Fruit fly (Drosophila melanogaster) whole organism, wandering third instar larva: ENCODE results near the gene AOX4.

ENCODE experiments used
- Abd-B ChIP-seq: fragments of >200 bp; optimal IDR thresholded peaks from 2 replicates; lab custom pipeline; 2017; ENCODE audit warnings: missing biosample characterization, missing genetic modification characterization
- CG32264 ChIP-seq: fragments of 200-800 bp; sonication (Bioruptor generic); optimal IDR thresholded peaks from 2 replicates; lab custom pipeline; 2016; ENCODE audit warnings: missing biosample characterization, missing genetic modification characterization
- CG9705 ChIP-seq: fragments of 200-800 bp; sonication (Bioruptor generic); optimal IDR thresholded peaks from 2 replicates; lab custom pipeline; 2018; ENCODE audit warnings: missing biosample characterization, mild to moderate bottlenecking, missing genetic modification characterization
- CrebA ChIP-seq: fragments of 200-800 bp; sonication (Bioruptor generic); optimal IDR thresholded peaks from 2 replicates; lab custom pipeline; 2016; ENCODE audit warnings: missing biosample characterization, mild to moderate bottlenecking, missing genetic modification characterization, borderline replicate concordance
- Dfd ChIP-seq: fragments of >200 bp; optimal IDR thresholded peaks from 2 replicates; lab custom pipeline; 2017; ENCODE audit warnings: missing biosample characterization, missing genetic modification characterization
- Dif ChIP-seq: fragments of 200-275, 200-300 bp; sonication (Bioruptor generic); optimal IDR thresholded peaks from 2 replicates; lab custom pipeline; 2018; ENCODE audit warnings: missing biosample characterization, missing genetic modification characterization; ENCODE audit not compliant: partially characterized antibody
- HLH106 ChIP-seq: fragments of 200-800 bp; optimal IDR thresholded peaks from 3 replicates; lab custom pipeline; 2019; ENCODE audit warnings: missing biosample characterization, mild to moderate bottlenecking, missing genetic modification characterization, moderate library complexity
- Hr78 ChIP-seq: fragments of >200 bp; optimal IDR thresholded peaks from 2 replicates; lab custom pipeline; 2017; ENCODE audit warnings: missing biosample characterization, missing genetic modification characterization
- Hr83 ChIP-seq: fragments of 200-300 bp; sonication (Bioruptor generic); optimal IDR thresholded peaks from 2 replicates; lab custom pipeline; 2016; ENCODE audit warnings: missing biosample characterization, mild to moderate bottlenecking, missing genetic modification characterization, moderate library complexity; ENCODE audit not compliant: poor library complexity, severe bottlenecking
- Jra ChIP-seq: sonication (Bioruptor generic); optimal IDR thresholded peaks from 2 replicates; lab custom pipeline; 2016; ENCODE audit warnings: missing biosample characterization, missing genetic modification characterization
- Mio ChIP-seq: sonication (Bioruptor generic); optimal IDR thresholded peaks from 2 replicates; lab custom pipeline; 2016; ENCODE audit warnings: missing biosample characterization, missing genetic modification characterization
- Myc ChIP-seq: fragments of >200 bp; optimal IDR thresholded peaks from 2 replicates; lab custom pipeline; 2017
- N ChIP-seq: fragments of >200 bp; optimal IDR thresholded peaks from 2 replicates; lab custom pipeline; 2018; ENCODE audit warnings: missing biosample characterization, missing external identifiers, missing genetic modification characterization
- OdsH ChIP-seq: fragments of 200-800 bp; sonication (Bioruptor generic); optimal IDR thresholded peaks from 2 replicates; lab custom pipeline; 2016; ENCODE audit warnings: missing biosample characterization, mild to moderate bottlenecking, missing genetic modification characterization
- Rel ChIP-seq, 2 experiments: fragments of 200-800 bp; sonication (Bioruptor generic) in 1 of 2; optimal IDR thresholded peaks; 2 replicates in 1 of 2; 3 replicates in 1 of 2; lab custom pipeline; 2016 to 2019; ENCODE audit warnings: mild to moderate bottlenecking in 2 of 2, missing biosample characterization in 2 of 2, missing genetic modification characterization in 2 of 2, moderate library complexity in 1 of 2
- Vsx2 ChIP-seq: fragments of 200-300, 225-300 bp; sonication (Bioruptor generic); optimal IDR thresholded peaks from 2 replicates; lab custom pipeline; 2018; ENCODE audit warnings: missing biosample characterization, missing genetic modification characterization; ENCODE audit not compliant: partially characterized antibody
- br ChIP-seq: fragments of 200-800 bp; sonication (Bioruptor generic); optimal IDR thresholded peaks from 2 replicates; lab custom pipeline; 2016; ENCODE audit warnings: missing biosample characterization, missing genetic modification characterization
- dl ChIP-seq, 2 experiments: fragments of 175-275, 200-275 bp in 1 of 2; fragments of 200-275 bp in 1 of 2; sonication (Bioruptor generic); optimal IDR thresholded peaks; lab custom pipeline; 2018; ENCODE audit warnings: mild to moderate bottlenecking in 2 of 2, missing biosample characterization in 2 of 2, missing genetic modification characterization in 2 of 2, moderate library complexity in 2 of 2; ENCODE audit not compliant: partially characterized antibody in 2 of 2, insufficient read depth in 1 of 2
- dsf ChIP-seq: sonication (Bioruptor generic); optimal IDR thresholded peaks from 2 replicates; lab custom pipeline; 2016; ENCODE audit warnings: missing biosample characterization, missing genetic modification characterization, borderline replicate concordance
- ey ChIP-seq: fragments of 200-800 bp; sonication (Bioruptor generic); optimal IDR thresholded peaks from 2 replicates; lab custom pipeline; 2016; ENCODE audit warnings: missing biosample characterization, missing genetic modification characterization
- foxo ChIP-seq, 2 experiments: fragments of 200-800 bp; sonication (Bioruptor generic); optimal IDR thresholded peaks; 2 replicates in 1 of 2; 3 replicates in 1 of 2; lab custom pipeline; 2016 to 2017; ENCODE audit warnings: missing biosample characterization in 2 of 2, missing genetic modification characterization in 2 of 2
- h ChIP-seq: fragments of 200-800 bp; sonication (Bioruptor generic); optimal IDR thresholded peaks from 3 replicates; lab custom pipeline; 2016; ENCODE audit warnings: missing biosample characterization, mild to moderate bottlenecking, missing genetic modification characterization
- jim ChIP-seq: fragments of 175-275, 200-325 bp; sonication (Bioruptor generic); optimal IDR thresholded peaks from 2 replicates; lab custom pipeline; 2016; ENCODE audit warnings: missing biosample characterization, mild to moderate bottlenecking, missing genetic modification characterization
- lola ChIP-seq: fragments of >200 bp; optimal IDR thresholded peaks from 2 replicates; lab custom pipeline; 2017; ENCODE audit warnings: missing biosample characterization, missing genetic modification characterization
- pan ChIP-seq: fragments of >200 bp; optimal IDR thresholded peaks from 2 replicates; lab custom pipeline; 2017
- psq ChIP-seq: fragments of 200-800 bp; sonication (Bioruptor generic); optimal IDR thresholded peaks from 3 replicates; lab custom pipeline; 2017; ENCODE audit warnings: missing biosample characterization, mild to moderate bottlenecking, missing genetic modification characterization, moderate library complexity
- rgr ChIP-seq: fragments of 200-800 bp; sonication (Bioruptor generic); optimal IDR thresholded peaks from 3 replicates; lab custom pipeline; 2016; ENCODE audit warnings: missing biosample characterization, mild to moderate bottlenecking, missing genetic modification characterization
- sage ChIP-seq: fragments of 200-800 bp; sonication (Bioruptor generic); optimal IDR thresholded peaks from 2 replicates; lab custom pipeline; 2016; ENCODE audit warnings: missing biosample characterization, mild to moderate bottlenecking, missing genetic modification characterization
- sv ChIP-seq: fragments of 200-800 bp; sonication (Bioruptor generic); optimal IDR thresholded peaks from 3 replicates; lab custom pipeline; 2016; ENCODE audit warnings: missing biosample characterization, missing genetic modification characterization
- tai ChIP-seq: sonication (Bioruptor generic); optimal IDR thresholded peaks from 2 replicates; lab custom pipeline; 2016; ENCODE audit warnings: missing biosample characterization, missing genetic modification characterization
- usp ChIP-seq: fragments of >200 bp; optimal IDR thresholded peaks from 2 replicates; lab custom pipeline; 2017; ENCODE audit warnings: missing biosample characterization, missing genetic modification characterization
- woc ChIP-seq: sonication (Bioruptor generic); optimal IDR thresholded peaks from 2 replicates; lab custom pipeline; 2016; ENCODE audit warnings: missing biosample characterization, mild to moderate bottlenecking, missing genetic modification characterization

AOX4 gene

dm6 chr3R:15553566-15553965, 933 bp upstream of the AOX4 start:
- no peak for TF ChIP-seq CG32264 (GFP tag; lab: Kevin White, UChicago)
- peak; percentile 44 for TF ChIP-seq psq (GFP tag; lab: Kevin White, UChicago)
- no peak for TF ChIP-seq sage (GFP tag; lab: Kevin White, UChicago)
- TF ChIP-seq rgr (GFP tag; lab: Kevin White, UChicago): no peak
- TF ChIP-seq ey (GFP tag; lab: Kevin White, UChicago): no peak
- no peak for TF ChIP-seq Jra (GFP tag; lab: Kevin White, UChicago)
- TF ChIP-seq CrebA: no peak
- TF ChIP-seq Vsx2 (GFP tag; lab: Kevin White, UChicago): no peak
- TF ChIP-seq Rel (GFP tag; optimal IDR thresholded peaks at IDR 0.05; lab: Kevin White, UChicago): peak; percentile 48
- no peak for TF ChIP-seq Rel (tag; optimal IDR thresholded peaks at IDR 0.05; lab: Kevin White, UChicago)

- TF ChIP-seq OdsH (GFP tag; lab: Kevin White, UChicago) (peak; percentile 20), N (GFP tag; lab: Kevin White, UChicago) (no peak), Abd-B (no peak), Hr83 (GFP tag; lab: Kevin White, UChicago) (no peak), CrebA (no peak), HLH106 (tag; lab: Kevin White, UChicago) (no peak), lola (no peak), dl (GFP tag; optimal IDR thresholded peaks at IDR 0.05; lab: Kevin White, UChicago; ENCODE audit: insufficient read depth in 1 of 2, partially characterized antibody in 2 of 2) (no peak), jim (no peak), usp (GFP tag; lab: Kevin White, UChicago) (no peak), h (GFP tag; lab: Kevin White, UChicago) (peak; percentile 27), woc (GFP tag; lab: Kevin White, UChicago) (peak; percentile 40), Jra (GFP tag; lab: Kevin White, UChicago) (no peak), foxo (GFP tag; optimal IDR thresholded peaks at IDR 0.05; lab: Kevin White, UChicago) (peak in 1 of 2 experiments; percentile 32), ey (GFP tag; lab: Kevin White, UChicago) (peak; percentile 8), CG9705 (GFP tag; lab: Kevin White, UChicago) (no peak), Mio (no peak), dsf (GFP tag; lab: Kevin White, UChicago) (no peak), br (GFP tag; lab: Kevin White, UChicago) (peak; percentile 30), psq (GFP tag; lab: Kevin White, UChicago) (peak; percentile 47), CG32264 (GFP tag; lab: Kevin White, UChicago) (no peak), Rel (GFP tag; optimal IDR thresholded peaks at IDR 0.05; lab: Kevin White, UChicago) (no peak), Rel (tag; optimal IDR thresholded peaks at IDR 0.05; lab: Kevin White, UChicago) (no peak), Vsx2 (GFP tag; lab: Kevin White, UChicago) (no peak), rgr (GFP tag; lab: Kevin White, UChicago) (no peak), Hr78 (GFP tag; lab: Kevin White, UChicago) (no peak), sv (GFP tag; lab: Kevin White, UChicago) (no peak), tai (GFP tag; lab: Kevin White, UChicago) (no peak), sage (GFP tag; lab: Kevin White, UChicago) (no peak)
These were observed 4.7 kb downstream of the AOX4 start, which contains the start of gene AOX3 for dm6 chr3R:15547827-15548517. Gene AOX3 (minus strand): TSS chr3R:15548188.

- TF ChIP-seq Dfd (GFP tag; lab: Kevin White, UChicago) (no peak), HLH106 (tag; lab: Kevin White, UChicago) (no peak), Abd-B (no peak), CG9705 (GFP tag; lab: Kevin White, UChicago) (no peak), Dif (no peak), Vsx2 (GFP tag; lab: Kevin White, UChicago) (no peak), woc (GFP tag; lab: Kevin White, UChicago) (no peak), pan (lab: Kevin White, UChicago) (no peak), Myc (lab: Kevin White, UChicago) (no peak), jim (no peak), CrebA (no peak), Hr83 (GFP tag; lab: Kevin White, UChicago) (no peak), lola (no peak)
These were observed 5.4 kb downstream of the AOX4 start for dm6 chr3R:15547226-15547625.
